Fruit fly (Drosophila melanogaster) whole organism, embryonic: Measurements from ENCODE around the gene CG15221.

Experiments
- Abd-B ChIP-seq: fragments of 200-800 bp; sonication (Bioruptor generic); optimal IDR thresholded peaks from 2 replicates; lab custom pipeline; 2018; ENCODE audit warnings: missing biosample characterization, mild to moderate bottlenecking, missing genetic modification characterization, moderate library complexity
- Antp ChIP-seq: fragments of 200-800 bp; sonication (Bioruptor generic); optimal IDR thresholded peaks from 3 replicates; lab custom pipeline; 2016; ENCODE audit warnings: missing biosample characterization, missing genetic modification characterization
- Asciz ChIP-seq: fragments of 200-800 bp; sonication (Bioruptor generic); optimal IDR thresholded peaks from 2 replicates; lab custom pipeline; 2017; ENCODE audit warnings: missing biosample characterization, mild to moderate bottlenecking, missing genetic modification characterization, missing genetic modification reagents
- B-H1 ChIP-seq: fragments of 200-800 bp; sonication (Bioruptor generic); IDR thresholded peaks from 3 replicates; pipeline ENCODE4 v1.3.6; 2022; ENCODE audit warnings: missing biosample characterization, missing genetic modification characterization
- CG10321 ChIP-seq: fragments of 200-800 bp; sonication (Bioruptor generic); IDR thresholded peaks from 2 replicates; pipeline ENCODE4 v1.3.6; 2022; ENCODE audit warnings: missing biosample characterization, missing genetic modification characterization
- CG13296 ChIP-seq: fragments of 200-800 bp; sonication (Bioruptor generic); optimal IDR thresholded peaks from 3 replicates; lab custom pipeline; 2018; ENCODE audit warnings: missing biosample characterization, mild to moderate bottlenecking, missing genetic modification characterization
- CG13775 ChIP-seq: fragments of 200-800 bp; sonication (Bioruptor generic); optimal IDR thresholded peaks from 3 replicates; lab custom pipeline; 2017; ENCODE audit warnings: missing biosample characterization, mild to moderate bottlenecking, missing genetic modification characterization
- CG14050 ChIP-seq: fragments of 200-800 bp; sonication (Bioruptor generic); IDR thresholded peaks from 3 replicates; pipeline ENCODE4 v1.3.6; 2022; ENCODE audit warnings: missing biosample characterization, missing genetic modification characterization
- CG14441 ChIP-seq: fragments of 200-800 bp; sonication (Bioruptor generic); IDR thresholded peaks from 2 replicates; pipeline ENCODE4 v1.3.6; 2022; ENCODE audit warnings: missing biosample characterization, missing genetic modification characterization
- CG14965 ChIP-seq: fragments of 200-800 bp; sonication (Bioruptor generic); optimal IDR thresholded peaks from 2 replicates; lab custom pipeline; 2016; ENCODE audit warnings: missing biosample characterization, missing genetic modification characterization, borderline replicate concordance
- CG15479 ChIP-seq: fragments of 200-800 bp; sonication (Bioruptor generic); optimal IDR thresholded peaks from 3 replicates; lab custom pipeline; 2019; ENCODE audit warnings: missing biosample characterization, mild to moderate bottlenecking, missing genetic modification characterization, moderate library complexity
- CG15514 ChIP-seq: fragments of 200-800 bp; sonication (Bioruptor generic); optimal IDR thresholded peaks from 3 replicates; lab custom pipeline; 2017; ENCODE audit warnings: missing biosample characterization, missing genetic modification characterization, mild to moderate bottlenecking, moderate library complexity, missing genetic modification reagents
- CG30020 ChIP-seq: fragments of 200-800 bp; optimal IDR thresholded peaks from 2 replicates; lab custom pipeline; 2019; ENCODE audit warnings: missing biosample characterization, mild to moderate bottlenecking, missing genetic modification characterization, moderate library complexity
- CG42726 ChIP-seq: fragments of 200-800 bp; sonication (Bioruptor generic); IDR thresholded peaks from 2 replicates; pipeline ENCODE4 v1.3.6; 2022; ENCODE audit warnings: missing biosample characterization, missing genetic modification characterization; ENCODE audit not compliant: partially characterized antibody
- CG4820 ChIP-seq: fragments of 200-800 bp; sonication (Bioruptor generic); optimal IDR thresholded peaks from 3 replicates; lab custom pipeline; 2016; ENCODE audit warnings: missing biosample characterization, missing genetic modification characterization
- CG6689 ChIP-seq: fragments of 200-800 bp; sonication (Bioruptor generic); IDR thresholded peaks from 2 replicates; pipeline ENCODE4 v1.3.6; 2022; ENCODE audit warnings: missing biosample characterization, missing genetic modification characterization
- CG7786 ChIP-seq: fragments of 200-800 bp; sonication (Bioruptor generic); optimal IDR thresholded peaks from 2 replicates; lab custom pipeline; 2016; ENCODE audit warnings: missing biosample characterization, missing genetic modification characterization
- CG7987 ChIP-seq: fragments of 200-800 bp; sonication (Bioruptor generic); optimal IDR thresholded peaks from 2 replicates; lab custom pipeline; 2018; ENCODE audit warnings: missing biosample characterization, mild to moderate bottlenecking, missing genetic modification characterization, moderate library complexity
- CG9215 ChIP-seq: fragments of 200-800 bp; sonication (Bioruptor generic); IDR thresholded peaks from 2 replicates; pipeline ENCODE4 v1.3.6; 2022; ENCODE audit warnings: missing biosample characterization, missing genetic modification characterization
- CoRest ChIP-seq: fragments of 200-800 bp; sonication (Bioruptor generic); optimal IDR thresholded peaks from 3 replicates; lab custom pipeline; 2018; ENCODE audit warnings: missing biosample characterization, mild to moderate bottlenecking, missing genetic modification characterization, moderate library complexity
- Doc2 ChIP-seq: fragments of 200-800 bp; sonication (Bioruptor generic); IDR thresholded peaks from 2 replicates; pipeline ENCODE4 v1.3.6; 2022; ENCODE audit warnings: missing biosample characterization, missing genetic modification characterization
- Max ChIP-seq: fragments of 200-800 bp; sonication (Bioruptor generic); optimal IDR thresholded peaks from 2 replicates; lab custom pipeline; 2016; ENCODE audit warnings: missing biosample characterization, mild to moderate bottlenecking, missing genetic modification characterization
- Mrtf ChIP-seq: fragments of 200-800 bp; sonication (Bioruptor generic); IDR thresholded peaks from 3 replicates; pipeline ENCODE4 v1.3.6; 2022; ENCODE audit warnings: missing biosample characterization, missing genetic modification characterization
- NfI ChIP-seq: fragments of 200-800 bp; sonication (Bioruptor generic); optimal IDR thresholded peaks from 3 replicates; lab custom pipeline; 2018; ENCODE audit warnings: missing biosample characterization, mild to moderate bottlenecking, missing genetic modification characterization, moderate library complexity
- Ptx1 ChIP-seq: fragments of 200-800 bp; sonication (Bioruptor generic); IDR thresholded peaks from 2 replicates; pipeline ENCODE4 v1.3.6; 2022; ENCODE audit warnings: missing biosample characterization, missing genetic modification characterization
- Rx ChIP-seq: fragments of 200-800 bp; sonication (Bioruptor generic); IDR thresholded peaks from 2 replicates; pipeline ENCODE4 v1.3.6; 2022; ENCODE audit warnings: missing biosample characterization, missing genetic modification characterization
- Scr ChIP-seq: fragments of 200-800 bp; sonication (Bioruptor generic); IDR thresholded peaks from 2 replicates; pipeline ENCODE4 v1.3.6; 2022; ENCODE audit warnings: missing biosample characterization, missing genetic modification characterization; ENCODE audit not compliant: partially characterized antibody
- Sry-β ChIP-seq: fragments of 200-800 bp; sonication (Bioruptor generic); optimal IDR thresholded peaks from 2 replicates; lab custom pipeline; 2018; ENCODE audit warnings: missing biosample characterization, mild to moderate bottlenecking, missing genetic modification characterization, moderate library complexity
- ase ChIP-seq: fragments of 200-800 bp; sonication (Bioruptor generic); IDR thresholded peaks from 3 replicates; pipeline ENCODE4 v1.3.6; 2022; ENCODE audit warnings: missing biosample characterization, missing genetic modification characterization
- chm ChIP-seq: fragments of 200-800 bp; sonication (Bioruptor generic); IDR thresholded peaks from 2 replicates; pipeline ENCODE4 v1.3.6; 2022; ENCODE audit warnings: missing biosample characterization, missing genetic modification characterization
- crc ChIP-seq: fragments of 200-800 bp; sonication (Bioruptor generic); optimal IDR thresholded peaks from 2 replicates; lab custom pipeline; 2016; ENCODE audit warnings: missing biosample characterization, missing genetic modification characterization
- danr ChIP-seq: fragments of 200-800 bp; sonication (Bioruptor generic); IDR thresholded peaks from 2 replicates; pipeline ENCODE4 v1.3.6; 2022; ENCODE audit warnings: missing biosample characterization, missing genetic modification characterization
- dimm ChIP-seq: fragments of 200-800 bp; sonication (Bioruptor generic); IDR thresholded peaks from 2 replicates; pipeline ENCODE4 v1.3.6; 2022; ENCODE audit warnings: missing biosample characterization, missing genetic modification characterization
- eyg ChIP-seq: fragments of 200-800 bp; sonication (Bioruptor generic); optimal IDR thresholded peaks from 3 replicates; lab custom pipeline; 2016; ENCODE audit warnings: missing biosample characterization, missing genetic modification characterization
- gt ChIP-seq: fragments of 200-800 bp; sonication (Bioruptor generic); IDR thresholded peaks from 2 replicates; pipeline ENCODE4 v1.3.6; 2022; ENCODE audit warnings: missing biosample characterization, missing genetic modification characterization
- hb ChIP-seq: fragments of 200-800 bp; sonication (Bioruptor generic); IDR thresholded peaks from 3 replicates; pipeline ENCODE4 v1.3.6; 2022; ENCODE audit warnings: missing biosample characterization, missing genetic modification characterization; ENCODE audit not compliant: partially characterized antibody
- hbn ChIP-seq: fragments of 200-800 bp; sonication (Bioruptor generic); IDR thresholded peaks from 2 replicates; pipeline ENCODE4 v1.3.6; 2022; ENCODE audit warnings: missing biosample characterization, missing genetic modification characterization; ENCODE audit not compliant: partially characterized antibody
- odd ChIP-seq: fragments of 200-800 bp; sonication (Bioruptor generic); optimal IDR thresholded peaks from 2 replicates; lab custom pipeline; 2017; ENCODE audit warnings: missing biosample characterization, mild to moderate bottlenecking, missing genetic modification characterization
- peb ChIP-seq: fragments of 200-800 bp; sonication (Bioruptor generic); IDR thresholded peaks from 2 replicates; pipeline ENCODE4 v1.3.6; 2022; ENCODE audit warnings: missing biosample characterization, missing genetic modification characterization
- rib ChIP-seq: fragments of 200-800 bp; sonication (Bioruptor generic); IDR thresholded peaks from 2 replicates; pipeline ENCODE4 v1.3.6; 2022; ENCODE audit warnings: missing biosample characterization, missing genetic modification characterization
- salm ChIP-seq: fragments of 200-800 bp; sonication (Bioruptor generic); optimal IDR thresholded peaks from 2 replicates; lab custom pipeline; 2018; ENCODE audit warnings: missing biosample characterization, mild to moderate bottlenecking, missing genetic modification characterization
- sna ChIP-seq: fragments of 200-800 bp; sonication (Bioruptor generic); IDR thresholded peaks from 2 replicates; pipeline ENCODE4 v1.3.6; 2022; ENCODE audit warnings: missing biosample characterization, missing genetic modification characterization; ENCODE audit not compliant: partially characterized antibody
- sqz ChIP-seq: fragments of 200-800 bp; sonication (Bioruptor generic); optimal IDR thresholded peaks from 3 replicates; lab custom pipeline; 2018; ENCODE audit warnings: missing biosample characterization, mild to moderate bottlenecking, missing genetic modification characterization
- tin ChIP-seq: fragments of 200-800 bp; sonication (Bioruptor generic); optimal IDR thresholded peaks from 3 replicates; lab custom pipeline; 2016; ENCODE audit warnings: missing biosample characterization, missing genetic modification characterization
- unc-4 ChIP-seq: fragments of 200-800 bp; sonication (Bioruptor generic); IDR thresholded peaks from 2 replicates; pipeline ENCODE4 v1.3.6; 2022; ENCODE audit warnings: missing biosample characterization, missing genetic modification characterization; ENCODE audit not compliant: partially characterized antibody
- vfl ChIP-seq: fragments of 200-800 bp; sonication (Bioruptor generic); optimal IDR thresholded peaks from 2 replicates; lab custom pipeline; 2016; ENCODE audit warnings: missing biosample characterization, missing genetic modification characterization
- wdn ChIP-seq: fragments of 200-800 bp; sonication (Bioruptor generic); IDR thresholded peaks from 2 replicates; pipeline ENCODE4 v1.3.6; 2022; ENCODE audit warnings: missing biosample characterization, missing genetic modification characterization
- zen2 ChIP-seq: fragments of 200-800 bp; sonication (Bioruptor generic); IDR thresholded peaks from 3 replicates; pipeline ENCODE4 v1.3.6; 2022; ENCODE audit warnings: missing biosample characterization, missing genetic modification characterization; ENCODE audit not compliant: partially characterized antibody
- zf30C ChIP-seq: fragments of 200-800 bp; sonication (Bioruptor generic); optimal IDR thresholded peaks from 3 replicates; lab custom pipeline; 2018; ENCODE audit warnings: missing biosample characterization, mild to moderate bottlenecking, missing genetic modification characterization

Gene CG15221

DNA sequence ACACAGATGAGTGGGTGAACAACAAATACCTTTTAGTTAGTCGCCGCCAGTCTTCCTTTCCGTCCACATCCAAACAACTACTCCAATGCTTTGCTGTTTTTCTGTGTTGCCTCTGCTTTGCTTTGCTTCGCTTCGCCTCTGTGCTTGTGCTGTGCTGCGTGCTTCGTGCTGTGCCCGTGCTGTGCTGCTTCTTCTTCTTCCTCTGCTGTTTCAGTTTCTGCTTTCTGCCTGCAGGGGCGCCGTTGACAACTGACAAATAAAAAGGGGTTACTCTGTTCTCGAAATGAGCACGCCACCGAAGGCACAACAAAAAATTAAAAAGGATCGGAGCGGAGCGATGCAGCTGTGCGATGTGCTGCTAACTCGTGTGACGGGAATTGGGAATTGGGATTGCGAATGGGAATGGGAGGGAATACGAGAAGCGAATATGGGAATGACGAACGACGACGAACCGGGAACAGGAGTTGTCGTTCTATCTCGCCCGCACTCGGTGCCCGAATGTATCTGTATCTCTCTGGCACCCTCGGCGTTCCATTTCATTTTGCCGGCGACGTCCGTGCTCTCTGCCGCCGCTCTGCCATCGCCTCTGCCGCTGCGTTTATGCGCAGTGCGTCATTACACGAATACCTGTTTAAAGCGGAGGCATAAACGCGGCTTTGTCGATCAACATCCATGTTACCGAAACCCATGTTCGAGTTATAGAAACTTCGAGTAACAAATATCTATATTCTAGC lies 9.3 kb upstream of the CG15221 start (continued):
- TF ChIP-seq Rx (GFP tag; lab: Robert Waterston, UW) = peak; percentile 49; the same call in 1 of the 2 replicates
- TF ChIP-seq sqz (GFP tag; lab: Kevin White, UChicago) = peak; percentile 46
- no peak for TF ChIP-seq CG14965 (GFP tag; lab: Kevin White, UChicago)
- TF ChIP-seq ase (GFP tag; lab: Robert Waterston, UW) = peak; percentile 61; the same call in 1 of the 3 replicates
- TF ChIP-seq NfI = peak; percentile 73
- peak; percentile 100 for TF ChIP-seq CG4820
- no peak for TF ChIP-seq Max (GFP tag; lab: Kevin White, UChicago)
- peak; percentile 59; the same call in 1 of the 2 replicates for TF ChIP-seq wdn
- no peak for TF ChIP-seq hb (GFP tag; lab: Robert Waterston, UW)
- peak; percentile 38; the same call in 1 of the 3 replicates for TF ChIP-seq CG14050 (GFP tag; lab: Robert Waterston, UW)
- no peak for TF ChIP-seq Asciz (GFP tag; lab: Kevin White, UChicago)
- TF ChIP-seq odd (GFP tag; lab: Kevin White, UChicago) = peak; percentile 50
- peak; percentile 14 for TF ChIP-seq vfl
- peak; percentile 62 for TF ChIP-seq CG13296 (GFP tag; lab: Kevin White, UChicago)
- no peak for TF ChIP-seq zf30C
- peak; percentile 36 for TF ChIP-seq CG30020 (tag; lab: Kevin White, UChicago)
- no peak for TF ChIP-seq Doc2 (GFP tag; lab: Robert Waterston, UW)
- 0 out of 2 replicates have a peak, but pooled peaks have one; percentile 21 for TF ChIP-seq peb
- peak; percentile 60 for TF ChIP-seq Abd-B (GFP tag; lab: Kevin White, UChicago)
- TF ChIP-seq zen2 (GFP tag; lab: Robert Waterston, UW) = no peak
- no peak for TF ChIP-seq hbn (GFP tag; lab: Robert Waterston, UW)
- TF ChIP-seq salm = peak; percentile 43
- no peak for TF ChIP-seq Sry-β (GFP tag; lab: Kevin White, UChicago)
- peak; percentile 30 for TF ChIP-seq unc-4 (GFP tag; lab: Robert Waterston, UW)
- peak; percentile 65 for TF ChIP-seq eyg (GFP tag; lab: Kevin White, UChicago)
- TF ChIP-seq CG9215 (GFP tag; lab: Robert Waterston, UW) = peak; percentile 69
- TF ChIP-seq CG42726 (GFP tag; lab: Robert Waterston, UW) = no peak
- TF ChIP-seq crc (GFP tag; lab: Kevin White, UChicago) = peak; percentile 34
- TF ChIP-seq CG15514 = peak; percentile 77
- no peak for TF ChIP-seq dimm (GFP tag; lab: Robert Waterston, UW)
- TF ChIP-seq CG7987 = peak; percentile 78
- peak; percentile 61 for TF ChIP-seq CG6689 (GFP tag; lab: Robert Waterston, UW)
- TF ChIP-seq sna (GFP tag; lab: Robert Waterston, UW) = no peak
- TF ChIP-seq danr (GFP tag; lab: Robert Waterston, UW) = peak; percentile 77
- peak; percentile 42; the same call in 1 of the 2 replicates for TF ChIP-seq chm
- peak; percentile 77 for TF ChIP-seq Antp
- no peak for TF ChIP-seq CG15479 (GFP tag; lab: Kevin White, UChicago)
- peak; percentile 82 for TF ChIP-seq CG7786 (GFP tag; lab: Kevin White, UChicago)
- TF ChIP-seq B-H1 (GFP tag; lab: Robert Waterston, UW) = peak; percentile 46
- TF ChIP-seq Ptx1 (GFP tag; lab: Robert Waterston, UW) = peak; percentile 85
- peak; percentile 82 for TF ChIP-seq CG14441 (GFP tag; lab: Robert Waterston, UW)
- peak; percentile 14; the same call in 1 of the 2 replicates for TF ChIP-seq Scr (GFP tag; lab: Robert Waterston, UW)
- TF ChIP-seq rib (GFP tag; lab: Robert Waterston, UW) = peak; percentile 68; the same call in 1 of the 2 replicates
- peak; percentile 55 for TF ChIP-seq CG10321 (GFP tag; lab: Robert Waterston, UW)
- no peak for TF ChIP-seq tin (GFP tag; lab: Kevin White, UChicago)
- TF ChIP-seq Mrtf (GFP tag; lab: Robert Waterston, UW) = peak; percentile 66
- TF ChIP-seq CG13775 (GFP tag; lab: Kevin White, UChicago) = peak; percentile 59
- TF ChIP-seq gt (GFP tag; lab: Robert Waterston, UW) = 0 out of 2 replicates have a peak, but pooled peaks have one; percentile 18
- peak; percentile 65 for TF ChIP-seq CoRest (tag; lab: Kevin White, UChicago)
